Worm (Caenorhabditis elegans) whole organism, early embryonic: ENCODE measurements around the gene F20A1.6.

ENCODE experiments used
- B0310.2 ChIP-seq: sonication (generic microtip); optimal IDR thresholded peaks from 2 replicates; lab custom pipeline; 2016; ENCODE audit warnings: mild to moderate bottlenecking, missing genetic modification characterization, missing compliant biosample characterization
- F13C5.2 ChIP-seq: sonication (generic microtip); optimal IDR thresholded peaks from 2 replicates; lab custom pipeline; 2017; ENCODE audit warnings: mild to moderate bottlenecking, missing genetic modification characterization, inconsistent platforms, missing compliant biosample characterization
- aly-1 ChIP-seq: sonication (generic microtip); optimal IDR thresholded peaks from 2 replicates; lab custom pipeline; 2016; ENCODE audit warnings: missing genetic modification characterization, missing compliant biosample characterization
- ama-1 ChIP-seq: fragments of 150-350 bp; optimal IDR thresholded peaks from 2 replicates; lab custom pipeline; 2014
- ceh-13 ChIP-seq: fragments of 200-800 bp; sonication (Bioruptor generic); optimal IDR thresholded peaks from 2 replicates; lab custom pipeline; 2018; ENCODE audit warnings: mild to moderate bottlenecking, missing genetic modification characterization, missing compliant biosample characterization
- ceh-36 ChIP-seq: sonication (generic microtip); optimal IDR thresholded peaks from 2 replicates; lab custom pipeline; 2016; ENCODE audit warnings: missing genetic modification characterization, inconsistent platforms, missing compliant biosample characterization
- ets-7 ChIP-seq: sonication (generic microtip); optimal IDR thresholded peaks from 2 replicates; lab custom pipeline; 2016; ENCODE audit warnings: missing genotype, missing genetic modification characterization, missing compliant biosample characterization
- flt-1 ChIP-seq: fragments of 200-800 bp; sonication (Bioruptor generic); IDR thresholded peaks from 2 replicates; pipeline ENCODE4 v1.3.6; 2022; ENCODE audit warnings: missing genetic modification characterization, missing compliant biosample characterization
- hmbx-1 ChIP-seq: sonication (generic microtip); optimal IDR thresholded peaks from 2 replicates; lab custom pipeline; 2016; ENCODE audit warnings: mild to moderate bottlenecking, missing genetic modification characterization, missing compliant biosample characterization
- hmg-4 ChIP-seq: fragments of 200-800 bp; sonication (Bioruptor generic); optimal IDR thresholded peaks from 2 replicates; lab custom pipeline; 2018; ENCODE audit warnings: mild to moderate bottlenecking, missing genetic modification characterization, missing compliant biosample characterization
- hnd-1 ChIP-seq: sonication (generic microtip); optimal IDR thresholded peaks from 2 replicates; lab custom pipeline; 2016; ENCODE audit warnings: missing genetic modification characterization, missing compliant biosample characterization
- pes-1 ChIP-seq: fragments of 200-800 bp; sonication (Bioruptor generic); IDR thresholded peaks from 2 replicates; pipeline ENCODE4 v1.3.6; 2022; ENCODE audit warnings: missing genetic modification reagents, missing genetic modification characterization, missing compliant biosample characterization
- scrt-1 ChIP-seq: fragments of 200-800 bp; sonication (Bioruptor generic); IDR thresholded peaks from 2 replicates; pipeline ENCODE4 v1.3.6; 2022; ENCODE audit warnings: missing genetic modification characterization, missing compliant biosample characterization
- sea-1 ChIP-seq: fragments of 200-800 bp; sonication (Bioruptor generic); conservative IDR thresholded peaks from 2 replicates; pipeline ENCODE4 v1.3.6; 2022; ENCODE audit warnings: missing genetic modification characterization, missing compliant biosample characterization
- tbx-11 ChIP-seq: fragments of 200-800 bp; sonication (Bioruptor generic); IDR thresholded peaks from 2 replicates; pipeline ENCODE4 v1.3.6; 2022; ENCODE audit warnings: missing genetic modification characterization, missing compliant biosample characterization
- tbx-37 ChIP-seq: fragments of 200-800 bp; sonication (Bioruptor generic); conservative IDR thresholded peaks from 2 replicates; pipeline ENCODE4 v1.3.6; 2022; ENCODE audit warnings: missing genetic modification reagents, missing genetic modification characterization, missing compliant biosample characterization
- tra-4 ChIP-seq: sonication (generic microtip); optimal IDR thresholded peaks from 2 replicates; lab custom pipeline; 2017; ENCODE audit warnings: missing genetic modification characterization, missing compliant biosample characterization

Gene F20A1.6

ce11 chrV:7009461-7009860 lies 17.5 kb downstream of the F20A1.6 start, which contains the start of gene C33G8.2:
C33G8.2 (plus strand) TSS chrV:7009761.
- TF ChIP-seq hmg-4 (no peak), scrt-1 (no peak), tbx-37 (GFP tag; lab: Robert Waterston, UW) (no peak), ets-7 (tag; lab: Kevin White, UChicago) (no peak), sea-1 (GFP tag; lab: Robert Waterston, UW) (no peak), B0310.2 (no peak), ceh-36 (tag; lab: Kevin White, UChicago) (no peak)

DNA sequence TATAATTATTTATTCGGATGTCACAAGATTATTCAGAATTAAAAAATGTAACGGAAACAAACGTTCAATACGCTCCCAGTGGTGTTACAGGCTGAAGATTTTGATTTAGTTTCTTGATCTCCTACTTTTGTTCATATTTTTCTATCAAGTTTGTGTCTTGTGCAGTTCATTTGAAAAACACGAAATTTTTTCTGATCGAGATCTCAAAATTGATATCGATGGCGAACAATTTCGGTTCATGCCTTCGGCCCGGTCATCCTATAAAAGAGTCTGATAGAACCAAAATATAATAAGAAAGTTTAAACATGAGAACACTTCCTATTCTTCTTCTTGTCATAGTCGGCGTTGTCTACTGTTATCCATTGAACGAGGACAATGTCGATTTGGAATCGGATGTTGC lies 19.6 kb downstream of the F20A1.6 start, which contains the start of gene drd-10:
TSS of gene drd-10 (plus strand) at position 301 of the 400 bp plus-strand sequence.
- no peak for TF ChIP-seq F13C5.2
- no peak for TF ChIP-seq ets-7 (tag; lab: Kevin White, UChicago)
- no peak for TF ChIP-seq ama-1 (lab: Kevin White, UChicago)
- TF ChIP-seq tbx-37 (GFP tag; lab: Robert Waterston, UW), result no peak
- no peak for TF ChIP-seq hmbx-1
- TF ChIP-seq aly-1 (tag; lab: Kevin White, UChicago), result no peak
- TF ChIP-seq flt-1, result no peak
- TF ChIP-seq scrt-1, result no peak
- TF ChIP-seq sea-1 (GFP tag; lab: Robert Waterston, UW), result no peak
- TF ChIP-seq B0310.2, result no peak
- no peak for TF ChIP-seq tra-4
- TF ChIP-seq ceh-36 (tag; lab: Kevin White, UChicago), result no peak
- no peak for TF ChIP-seq hnd-1
- TF ChIP-seq tbx-11 (GFP tag; lab: Robert Waterston, UW), result no peak
- TF ChIP-seq pes-1, result no peak
- no peak for TF ChIP-seq hmg-4

- TF ChIP-seq F13C5.2 (no peak), aly-1 (tag; lab: Kevin White, UChicago) (no peak), ceh-13 (no peak), tbx-37 (GFP tag; lab: Robert Waterston, UW) (no peak), B0310.2 (no peak), ama-1 (lab: Kevin White, UChicago) (no peak), ets-7 (tag; lab: Kevin White, UChicago) (no peak), pes-1 (no peak), flt-1 (no peak), tra-4 (no peak)
Measured at ce11 chrV:7005964-7006363, 21.0 kb downstream of the F20A1.6 start, which contains the start of gene spig-10. spig-10 (plus strand) TSS chrV:7006264.

DNA sequence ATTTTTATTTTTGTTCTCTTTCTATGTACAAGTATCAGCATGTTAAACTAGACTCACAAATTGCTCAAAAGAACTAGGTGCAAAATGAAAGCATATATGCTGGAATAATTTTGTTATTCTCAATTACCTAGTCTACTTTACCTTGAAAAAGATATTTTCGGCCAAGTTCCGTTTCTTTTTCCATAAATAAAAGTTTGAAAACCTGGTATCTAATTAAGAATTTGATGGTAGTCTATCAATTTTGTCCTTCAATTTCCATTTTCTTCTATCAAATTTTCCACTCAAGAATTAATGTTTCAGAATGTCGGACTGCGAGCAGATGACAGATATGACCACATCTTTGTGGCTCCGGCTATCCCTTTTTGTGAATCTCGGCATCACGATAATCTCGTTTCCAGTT lies 23.1 kb downstream of the F20A1.6 start, which contains the start of gene srab-4:
TSS of gene srab-4 (plus strand) at position 301 of the 400 bp plus-strand sequence.
- TF ChIP-seq ets-7 (tag; lab: Kevin White, UChicago) (no peak), F13C5.2 (no peak), hmg-4 (no peak), hnd-1 (no peak), pes-1 (no peak)

ce11 chrV:7000734-7001133 lies 26.2 kb downstream of the F20A1.6 start:
- TF ChIP-seq hnd-1 (no peak), tbx-37 (GFP tag; lab: Robert Waterston, UW) (no peak), scrt-1 (no peak), aly-1 (tag; lab: Kevin White, UChicago) (no peak), ets-7 (tag; lab: Kevin White, UChicago) (no peak), B0310.2 (no peak), F13C5.2 (no peak), tbx-11 (GFP tag; lab: Robert Waterston, UW) (no peak), ceh-13 (no peak)

DNA sequence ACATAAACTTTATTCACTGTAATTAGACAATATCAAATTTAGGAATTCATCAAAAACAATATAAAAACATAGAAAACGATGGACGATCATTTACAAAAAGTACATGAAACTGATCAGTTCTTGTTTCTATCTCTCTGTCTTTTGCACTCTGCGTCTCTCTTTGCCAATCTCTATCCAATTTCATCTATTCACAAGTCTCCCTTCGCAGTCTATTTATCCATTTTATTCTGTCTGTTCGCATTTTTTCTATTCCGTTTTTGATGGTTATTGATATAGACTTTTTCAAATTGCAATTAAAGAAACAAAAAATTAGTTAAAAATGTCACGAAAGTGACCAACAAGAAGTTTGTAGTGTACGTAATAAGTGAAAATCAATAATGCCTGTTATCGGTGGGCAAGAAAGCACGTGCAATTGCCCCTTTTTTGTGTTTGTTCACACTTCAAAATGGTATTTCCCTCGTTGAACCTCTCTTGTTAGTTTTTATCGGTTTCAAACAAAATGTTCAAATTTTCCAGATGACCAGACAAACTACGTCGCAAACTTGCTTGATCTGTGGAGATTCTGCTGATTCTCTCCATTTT lies 28.6 kb downstream of the F20A1.6 start, which contains the start of gene nhr-42:
TSS of gene nhr-42 (plus strand) at position 517 of the 582 bp plus-strand sequence.
- no peak for TF ChIP-seq F13C5.2
- no peak for TF ChIP-seq hmg-4
- TF ChIP-seq tra-4, result no peak
- TF ChIP-seq ets-7 (tag; lab: Kevin White, UChicago), result no peak
- TF ChIP-seq ceh-36 (tag; lab: Kevin White, UChicago), result no peak
- TF ChIP-seq ceh-13, result no peak
- TF ChIP-seq aly-1 (tag; lab: Kevin White, UChicago), result no peak
- TF ChIP-seq hnd-1, result no peak

- TF ChIP-seq ceh-13 (no peak), ceh-36 (tag; lab: Kevin White, UChicago) (no peak)
Measured at ce11 chrV:6997041-6997552, 29.9 kb downstream of the F20A1.6 start, which contains the start of gene nhr-107. nhr-107 (minus strand) TSS chrV:6997091.

ce11 chrV:6993999-6994398 lies 33.0 kb downstream of the F20A1.6 start:
- TF ChIP-seq ceh-13 (no peak), aly-1 (tag; lab: Kevin White, UChicago) (no peak), B0310.2 (no peak), hnd-1 (no peak), hmbx-1 (no peak), ama-1 (lab: Kevin White, UChicago) (no peak), pes-1 (no peak), F13C5.2 (no peak), ets-7 (tag; lab: Kevin White, UChicago) (no peak), scrt-1 (no peak), sea-1 (GFP tag; lab: Robert Waterston, UW) (no peak), flt-1 (no peak), tbx-11 (GFP tag; lab: Robert Waterston, UW) (no peak)

ce11 chrV:6991771-6992170 lies 35.2 kb downstream of the F20A1.6 start, which contains the start of gene nhr-162:
nhr-162 (minus strand) TSS chrV:6991871.
- no peak for TF ChIP-seq ceh-36 (tag; lab: Kevin White, UChicago)
- TF ChIP-seq ceh-13, result no peak
- no peak for TF ChIP-seq flt-1
- no peak for TF ChIP-seq ama-1 (lab: Kevin White, UChicago)
- no peak for TF ChIP-seq tbx-11 (GFP tag; lab: Robert Waterston, UW)
- TF ChIP-seq hnd-1, result no peak
- no peak for TF ChIP-seq scrt-1
- TF ChIP-seq hmg-4, result no peak
- TF ChIP-seq F13C5.2, result no peak
- no peak for TF ChIP-seq aly-1 (tag; lab: Kevin White, UChicago)
- no peak for TF ChIP-seq tra-4
- TF ChIP-seq B0310.2, result no peak
- TF ChIP-seq hmbx-1, result no peak
- no peak for TF ChIP-seq pes-1
- no peak for TF ChIP-seq sea-1 (GFP tag; lab: Robert Waterston, UW)
- no peak for TF ChIP-seq tbx-37 (GFP tag; lab: Robert Waterston, UW)
- no peak for TF ChIP-seq ets-7 (tag; lab: Kevin White, UChicago)
